Fruit fly (Drosophila melanogaster) whole organism, embryonic: Measurements from ENCODE around the gene Tim8.

ENCODE experiments used
- CG10209 ChIP-seq: fragments of 200-800 bp; sonication (Bioruptor generic); optimal IDR thresholded peaks from 3 replicates; lab custom pipeline; 2017; ENCODE audit warnings: missing biosample characterization, mild to moderate bottlenecking, missing genetic modification characterization, missing genetic modification reagents
- CG17328 ChIP-seq: fragments of 200-800 bp; sonication (Bioruptor generic); IDR thresholded peaks from 2 replicates; pipeline ENCODE4 v1.3.6; 2022; ENCODE audit warnings: missing biosample characterization, missing genetic modification characterization
- CG17385 ChIP-seq: fragments of 200-800 bp; sonication (Bioruptor generic); optimal IDR thresholded peaks from 3 replicates; lab custom pipeline; 2018; ENCODE audit warnings: missing biosample characterization, mild to moderate bottlenecking, missing genetic modification characterization
- CG17568 ChIP-seq: fragments of 200-800 bp; sonication (Bioruptor generic); optimal IDR thresholded peaks from 2 replicates; lab custom pipeline; 2018; ENCODE audit warnings: missing biosample characterization, mild to moderate bottlenecking, missing genetic modification characterization, moderate library complexity
- CG17829 ChIP-seq: fragments of 200-800 bp; optimal IDR thresholded peaks from 2 replicates; lab custom pipeline; 2019; ENCODE audit warnings: missing biosample characterization, mild to moderate bottlenecking, missing genetic modification characterization, moderate library complexity
- CG17912 ChIP-seq: fragments of 200-800 bp; sonication (Bioruptor generic); optimal IDR thresholded peaks from 2 replicates; lab custom pipeline; 2018; ENCODE audit warnings: missing biosample characterization, mild to moderate bottlenecking, missing genetic modification characterization
- CG2875 ChIP-seq: fragments of 200-800 bp; sonication (Bioruptor generic); optimal IDR thresholded peaks from 2 replicates; lab custom pipeline; 2017; ENCODE audit warnings: missing biosample characterization, mild to moderate bottlenecking, missing genetic modification characterization, missing genetic modification reagents
- CG32767 ChIP-seq: fragments of 200-800 bp; sonication (Bioruptor generic); IDR thresholded peaks from 2 replicates; pipeline ENCODE4 v1.3.6; 2022; ENCODE audit warnings: missing biosample characterization, missing genetic modification characterization
- CG3281 ChIP-seq: fragments of 200-800 bp; sonication (Bioruptor generic); optimal IDR thresholded peaks from 3 replicates; lab custom pipeline; 2017; ENCODE audit warnings: missing biosample characterization, mild to moderate bottlenecking, missing genetic modification characterization
- CG33213 ChIP-seq: fragments of 200-800 bp; sonication (Bioruptor generic); optimal IDR thresholded peaks from 3 replicates; lab custom pipeline; 2016; ENCODE audit warnings: missing biosample characterization, missing genetic modification characterization
- CG34376 ChIP-seq: fragments of 200-800 bp; sonication (Bioruptor generic); optimal IDR thresholded peaks from 2 replicates; lab custom pipeline; 2018; ENCODE audit warnings: missing biosample characterization, mild to moderate bottlenecking, missing genetic modification characterization
- CG7745 ChIP-seq: fragments of 200-800 bp; sonication (Bioruptor generic); optimal IDR thresholded peaks from 2 replicates; lab custom pipeline; 2018; ENCODE audit warnings: missing biosample characterization, mild to moderate bottlenecking, missing genetic modification characterization, moderate library complexity
- CG8281 ChIP-seq: fragments of 200-800 bp; sonication (Bioruptor generic); optimal IDR thresholded peaks from 2 replicates; lab custom pipeline; 2018; ENCODE audit warnings: missing biosample characterization, mild to moderate bottlenecking, missing genetic modification characterization, moderate library complexity
- CG8290 ChIP-seq, 3 experiments: fragments of 200-800 bp; sonication (Bioruptor generic); optimal IDR thresholded peaks; 2 replicates each; lab custom pipeline; 2016 to 2019; ENCODE audit warnings: missing biosample characterization in 3 of 3, missing genetic modification characterization in 3 of 3, mild to moderate bottlenecking in 2 of 3, moderate library complexity in 1 of 3
- CG8359 ChIP-seq: fragments of 200-800 bp; sonication (Bioruptor generic); optimal IDR thresholded peaks from 2 replicates; lab custom pipeline; 2017; ENCODE audit warnings: missing biosample characterization, mild to moderate bottlenecking, missing genetic modification characterization, borderline replicate concordance
- CG9876 ChIP-seq: fragments of 200-800 bp; sonication (Bioruptor generic); optimal IDR thresholded peaks from 2 replicates; lab custom pipeline; 2016; ENCODE audit warnings: missing biosample characterization, missing genetic modification characterization
- CoRest ChIP-seq: fragments of 200-800 bp; sonication (Bioruptor generic); optimal IDR thresholded peaks from 3 replicates; lab custom pipeline; 2018; ENCODE audit warnings: missing biosample characterization, mild to moderate bottlenecking, missing genetic modification characterization, moderate library complexity
- Dek ChIP-seq: fragments of 200-800 bp; sonication (Bioruptor generic); optimal IDR thresholded peaks from 3 replicates; lab custom pipeline; 2019; ENCODE audit warnings: missing biosample characterization, mild to moderate bottlenecking, missing genetic modification characterization, moderate library complexity
- Doc2 ChIP-seq: fragments of 200-800 bp; sonication (Bioruptor generic); IDR thresholded peaks from 2 replicates; pipeline ENCODE4 v1.3.6; 2022; ENCODE audit warnings: missing biosample characterization, missing genetic modification characterization
- Drgx ChIP-seq: fragments of 200-800 bp; sonication (Bioruptor generic); IDR thresholded peaks from 2 replicates; pipeline ENCODE4 v1.3.6; 2022; ENCODE audit warnings: missing biosample characterization, missing genetic modification characterization
- Hey ChIP-seq: fragments of 200-800 bp; sonication (Bioruptor generic); optimal IDR thresholded peaks from 3 replicates; lab custom pipeline; 2018; ENCODE audit warnings: missing biosample characterization, mild to moderate bottlenecking, missing genetic modification characterization
- Lhr ChIP-seq: fragments of 200-800 bp; sonication (Bioruptor generic); optimal IDR thresholded peaks from 3 replicates; lab custom pipeline; 2017; ENCODE audit warnings: mild to moderate bottlenecking, missing biosample characterization, missing genetic modification reagents, missing genetic modification characterization
- MBD-R2 ChIP-seq: fragments of 200-800 bp; sonication (Bioruptor generic); IDR thresholded peaks from 2 replicates; pipeline ENCODE4 v1.3.6; 2022; ENCODE audit warnings: missing biosample characterization, missing genetic modification characterization
- Rfx ChIP-seq: fragments of 200-800 bp; sonication (Bioruptor generic); IDR thresholded peaks from 2 replicates; pipeline ENCODE4 v1.3.6; 2022; ENCODE audit warnings: missing biosample characterization, missing genetic modification characterization
- Sry-δ ChIP-seq: fragments of 200-800 bp; sonication (Bioruptor generic); optimal IDR thresholded peaks from 2 replicates; lab custom pipeline; 2016; ENCODE audit warnings: missing biosample characterization, missing genetic modification characterization
- Xbp1 ChIP-seq: fragments of 200-800 bp; sonication (Bioruptor generic); optimal IDR thresholded peaks from 3 replicates; lab custom pipeline; 2016; ENCODE audit warnings: missing biosample characterization, mild to moderate bottlenecking, missing genetic modification characterization
- bbx ChIP-seq: fragments of 200-800 bp; sonication (Bioruptor generic); IDR thresholded peaks from 2 replicates; pipeline ENCODE4 v1.3.6; 2022; ENCODE audit warnings: missing biosample characterization, missing genetic modification characterization; ENCODE audit not compliant: partially characterized antibody
- chif ChIP-seq, 2 experiments: fragments of 200-800 bp; sonication (Bioruptor generic); optimal IDR thresholded peaks; 3 replicates each; lab custom pipeline; 2016; ENCODE audit warnings: missing biosample characterization in 2 of 2, missing genetic modification characterization in 2 of 2
- chinmo ChIP-seq: fragments of 200-800 bp; sonication (Bioruptor generic); IDR thresholded peaks from 4 replicates; pipeline ENCODE4 v1.3.6; 2022; ENCODE audit warnings: missing biosample characterization, missing genetic modification characterization; ENCODE audit not compliant: partially characterized antibody
- emc ChIP-seq: fragments of 200-800 bp; sonication (Bioruptor generic); optimal IDR thresholded peaks from 2 replicates; lab custom pipeline; 2016; ENCODE audit warnings: missing biosample characterization, missing genetic modification characterization
- eyg ChIP-seq: fragments of 200-800 bp; sonication (Bioruptor generic); optimal IDR thresholded peaks from 3 replicates; lab custom pipeline; 2016; ENCODE audit warnings: missing biosample characterization, missing genetic modification characterization
- fd102C ChIP-seq: fragments of 200-800 bp; sonication (Bioruptor generic); optimal IDR thresholded peaks from 2 replicates; lab custom pipeline; 2018; ENCODE audit warnings: missing biosample characterization, mild to moderate bottlenecking, missing genetic modification characterization, moderate library complexity
- ftz-f1 ChIP-seq: fragments of 200-800 bp; sonication (Bioruptor generic); optimal IDR thresholded peaks from 2 replicates; lab custom pipeline; 2016; ENCODE audit warnings: missing biosample characterization, missing genetic modification characterization
- hkb ChIP-seq, 2 experiments: fragments of 200-800 bp in 1 of 2; fragments of >200 bp in 1 of 2; sonication (Bioruptor generic) in 1 of 2; IDR thresholded peaks in 1 of 2; optimal IDR thresholded peaks in 1 of 2; 2 replicates each; pipeline versions ENCODE4 v1.3.6 to Lab custom; 2017 to 2022; ENCODE audit warnings: missing biosample characterization in 1 of 2, missing genetic modification characterization in 1 of 2
- jigr1 ChIP-seq: fragments of 200-800 bp; sonication (Bioruptor generic); IDR thresholded peaks from 3 replicates; pipeline ENCODE4 v1.3.6; 2022; ENCODE audit warnings: missing biosample characterization, missing genetic modification characterization
- kni ChIP-seq: fragments of 200-800 bp; sonication (Bioruptor generic); optimal IDR thresholded peaks from 3 replicates; lab custom pipeline; 2017; ENCODE audit warnings: mild to moderate bottlenecking, missing biosample characterization, missing genetic modification reagents, missing genetic modification characterization
- luna ChIP-seq: fragments of 200-800 bp; sonication (Bioruptor generic); optimal IDR thresholded peaks from 2 replicates; lab custom pipeline; 2016; ENCODE audit warnings: missing biosample characterization, missing genetic modification characterization
- nerfin-1 ChIP-seq: fragments of 200-800 bp; sonication (Bioruptor generic); optimal IDR thresholded peaks from 3 replicates; lab custom pipeline; 2019; ENCODE audit warnings: missing biosample characterization, mild to moderate bottlenecking, missing genetic modification characterization, moderate library complexity
- pb ChIP-seq: fragments of 200-800 bp; sonication (Bioruptor generic); optimal IDR thresholded peaks from 3 replicates; lab custom pipeline; 2016; ENCODE audit warnings: missing biosample characterization, missing genetic modification characterization
- pfk ChIP-seq: fragments of 200-800 bp; sonication (Bioruptor generic); optimal IDR thresholded peaks from 2 replicates; lab custom pipeline; 2018; ENCODE audit warnings: missing biosample characterization, mild to moderate bottlenecking, missing genetic modification characterization, moderate library complexity
- sisA ChIP-seq: fragments of 200-800 bp; sonication (Bioruptor generic); IDR thresholded peaks from 2 replicates; pipeline ENCODE4 v1.3.6; 2022; ENCODE audit warnings: missing biosample characterization, missing genetic modification characterization
- sna ChIP-seq: fragments of 200-800 bp; sonication (Bioruptor generic); IDR thresholded peaks from 2 replicates; pipeline ENCODE4 v1.3.6; 2022; ENCODE audit warnings: missing biosample characterization, missing genetic modification characterization; ENCODE audit not compliant: partially characterized antibody
- ttk ChIP-seq: fragments of 200-800 bp; sonication (Bioruptor generic); IDR thresholded peaks from 2 replicates; pipeline ENCODE4 v2.1.2; 2022; ENCODE audit warnings: missing biosample characterization, missing genetic modification characterization
- tx ChIP-seq: fragments of 200-800 bp; sonication (Bioruptor generic); optimal IDR thresholded peaks from 2 replicates; lab custom pipeline; 2016; ENCODE audit warnings: missing biosample characterization, missing genetic modification characterization
- unpg ChIP-seq: fragments of 200-800 bp; sonication (Bioruptor generic); optimal IDR thresholded peaks from 3 replicates; lab custom pipeline; 2018; ENCODE audit warnings: missing biosample characterization, mild to moderate bottlenecking, missing genetic modification characterization, moderate library complexity
- vnd ChIP-seq: fragments of 200-800 bp; sonication (Bioruptor generic); IDR thresholded peaks from 3 replicates; pipeline ENCODE4 v1.3.6; 2022; ENCODE audit warnings: missing biosample characterization, missing genetic modification characterization; ENCODE audit not compliant: partially characterized antibody
- wek ChIP-seq: fragments of 200-800 bp; sonication (Bioruptor generic); optimal IDR thresholded peaks from 3 replicates; lab custom pipeline; 2018; ENCODE audit warnings: missing biosample characterization, mild to moderate bottlenecking, missing genetic modification characterization, moderate library complexity
- yki ChIP-seq: fragments of >200 bp; optimal IDR thresholded peaks from 3 replicates; lab custom pipeline; 2018

Tim8 gene

dm6 chrX:11390625-11391363 is 22.5 kb downstream of the Tim8 start (continued):
- no peak for TF ChIP-seq pfk
- TF ChIP-seq CG3281 (GFP tag; lab: Kevin White, UChicago), result peak; percentile 83
- peak; percentile 31 for TF ChIP-seq CG34376 (GFP tag; lab: Kevin White, UChicago)
- TF ChIP-seq CG17912 (GFP tag; lab: Kevin White, UChicago), result no peak
- TF ChIP-seq CG8359 (GFP tag; lab: Kevin White, UChicago), result peak; percentile 20
- no peak for TF ChIP-seq ftz-f1 (GFP tag; lab: Kevin White, UChicago)
- peak; percentile 79 for TF ChIP-seq pb (GFP tag; lab: Kevin White, UChicago)
- peak; percentile 28 for TF ChIP-seq Sry-δ
- TF ChIP-seq CG8290 (GFP tag; optimal IDR thresholded peaks at IDR 0.05; lab: Kevin White, UChicago), result no peak
- peak in 1 of 2 experiments; percentile 98 for TF ChIP-seq CG8290 (tag; optimal IDR thresholded peaks at IDR 0.05; lab: Kevin White, UChicago)
- TF ChIP-seq luna (GFP tag; lab: Kevin White, UChicago), result no peak
- no peak for TF ChIP-seq vnd (GFP tag; lab: Robert Waterston, UW)
- no peak for TF ChIP-seq kni
- TF ChIP-seq fd102C (GFP tag; lab: Kevin White, UChicago), result no peak
- TF ChIP-seq CG8281 (tag; lab: Kevin White, UChicago), result peak; percentile 46
- peak; percentile 66 for TF ChIP-seq Doc2
- TF ChIP-seq CG17385, result peak; percentile 51
- TF ChIP-seq chinmo, result 0 out of 4 replicates have a peak, but pooled peaks have one; percentile 20
- TF ChIP-seq Rfx (GFP tag; lab: Robert Waterston, UW), result peak; percentile 94
- TF ChIP-seq CG2875 (GFP tag; lab: Kevin White, UChicago), result peak; percentile 40
- peak; percentile 24 for TF ChIP-seq emc
- TF ChIP-seq tx (GFP tag; lab: Kevin White, UChicago), result peak; percentile 63
- TF ChIP-seq sisA (GFP tag; lab: Robert Waterston, UW), result peak; percentile 86
- no peak for TF ChIP-seq yki (lab: Kevin White, UChicago)
- TF ChIP-seq Lhr (GFP tag; lab: Kevin White, UChicago), result peak; percentile 41
- TF ChIP-seq MBD-R2 (GFP tag; lab: Robert Waterston, UW), result peak; percentile 68
- peak; percentile 71 for TF ChIP-seq CG32767
- peak; percentile 59 to 83 for TF ChIP-seq chif (GFP tag; optimal IDR thresholded peaks at IDR 0.05; lab: Kevin White, UChicago)
- TF ChIP-seq bbx, result no peak
- peak; percentile 91 for TF ChIP-seq Drgx (GFP tag; lab: Robert Waterston, UW)
- peak; percentile 46 for TF ChIP-seq CG9876 (GFP tag; lab: Kevin White, UChicago)
- TF ChIP-seq ttk, result peak; percentile 82
- TF ChIP-seq Hey, result peak; percentile 5
- TF ChIP-seq hkb (optimal IDR thresholded peaks at IDR 0.05; lab: Kevin White, UChicago), result no peak
- TF ChIP-seq hkb (GFP tag; IDR thresholded peaks at IDR 0.05; lab: Robert Waterston, UW), result peak; percentile 87
- peak; percentile 50 for TF ChIP-seq Dek
- TF ChIP-seq CG10209, result peak; percentile 81
- peak; percentile 82 for TF ChIP-seq CoRest (tag; lab: Kevin White, UChicago)
- TF ChIP-seq CG33213 (GFP tag; lab: Kevin White, UChicago), result peak; percentile 56
- peak; percentile 30 for TF ChIP-seq wek (GFP tag; lab: Kevin White, UChicago)
- TF ChIP-seq CG7745 (tag; lab: Kevin White, UChicago), result no peak
- peak; percentile 56 for TF ChIP-seq CG17829 (tag; lab: Kevin White, UChicago)
- no peak for TF ChIP-seq sna (GFP tag; lab: Robert Waterston, UW)
- peak; percentile 61 for TF ChIP-seq eyg (GFP tag; lab: Kevin White, UChicago)
- TF ChIP-seq Xbp1 (GFP tag; lab: Kevin White, UChicago), result peak; percentile 78
- peak; percentile 31 for TF ChIP-seq CG17568
- TF ChIP-seq CG17328 (GFP tag; lab: Robert Waterston, UW), result peak; percentile 85
- TF ChIP-seq unpg, result peak; percentile 75
- TF ChIP-seq jigr1 (GFP tag; lab: Robert Waterston, UW), result 0 out of 3 replicates have a peak, but pooled peaks have one; percentile 18
- TF ChIP-seq nerfin-1, result peak; percentile 46
